Fruit fly (Drosophila melanogaster) whole organism, embryonic: Measurements from ENCODE around the gene por.

ENCODE experiments used
- Ada2b ChIP-seq: fragments of 200-800 bp; sonication (Bioruptor generic); IDR thresholded peaks from 2 replicates; pipeline ENCODE4 v1.3.6; 2022; ENCODE audit warnings: missing biosample characterization, missing genetic modification characterization
- Aef1 ChIP-seq: fragments of 200-800 bp; sonication (Bioruptor generic); IDR thresholded peaks from 3 replicates; pipeline ENCODE4 v1.3.6; 2022; ENCODE audit warnings: missing biosample characterization, missing genetic modification characterization
- Asciz ChIP-seq: fragments of 200-800 bp; sonication (Bioruptor generic); optimal IDR thresholded peaks from 2 replicates; lab custom pipeline; 2017; ENCODE audit warnings: missing biosample characterization, mild to moderate bottlenecking, missing genetic modification characterization, missing genetic modification reagents
- Awh ChIP-seq: fragments of 200-800 bp; sonication (Bioruptor generic); IDR thresholded peaks from 2 replicates; pipeline ENCODE4, ENCODE4 v1.3.6; 2022; ENCODE audit warnings: missing biosample characterization, missing genetic modification characterization
- CG11695 ChIP-seq: fragments of 200-800 bp; sonication (Bioruptor generic); IDR thresholded peaks from 3 replicates; pipeline ENCODE4 v1.3.6; 2022; ENCODE audit warnings: missing biosample characterization, missing genetic modification characterization
- CG12104 ChIP-seq: fragments of 200-800 bp; sonication (Bioruptor generic); optimal IDR thresholded peaks from 3 replicates; lab custom pipeline; 2016; ENCODE audit warnings: missing biosample characterization, missing genetic modification characterization
- CG13624 ChIP-seq: fragments of 200-800 bp; sonication (Bioruptor generic); optimal IDR thresholded peaks from 2 replicates; lab custom pipeline; 2016; ENCODE audit warnings: missing biosample characterization, missing genetic modification characterization
- CG1647 ChIP-seq: fragments of 200-800 bp; sonication (Bioruptor generic); optimal IDR thresholded peaks from 3 replicates; lab custom pipeline; 2016; ENCODE audit warnings: missing biosample characterization, missing genetic modification characterization
- CG17612 ChIP-seq: fragments of 200-800 bp; sonication (Bioruptor generic); IDR thresholded peaks from 2 replicates; pipeline ENCODE4 v1.3.6; 2022; ENCODE audit warnings: missing biosample characterization, missing genetic modification characterization
- CG2120 ChIP-seq: fragments of 200-800 bp; sonication (Bioruptor generic); optimal IDR thresholded peaks from 3 replicates; lab custom pipeline; 2016; ENCODE audit warnings: missing biosample characterization, missing genetic modification characterization
- CG32772 ChIP-seq: fragments of 200-800 bp; sonication (Bioruptor generic); IDR thresholded peaks from 2 replicates; pipeline ENCODE4 v1.3.6; 2022; ENCODE audit warnings: missing biosample characterization, missing genetic modification characterization
- CG34376 ChIP-seq: fragments of 200-800 bp; sonication (Bioruptor generic); optimal IDR thresholded peaks from 2 replicates; lab custom pipeline; 2018; ENCODE audit warnings: missing biosample characterization, mild to moderate bottlenecking, missing genetic modification characterization
- CG4617 ChIP-seq: fragments of 200-800 bp; sonication (Bioruptor generic); optimal IDR thresholded peaks from 3 replicates; lab custom pipeline; 2016; ENCODE audit warnings: missing biosample characterization, missing genetic modification characterization, borderline replicate concordance
- CG5953 ChIP-seq: fragments of 200-800 bp; sonication (Bioruptor generic); IDR thresholded peaks from 2 replicates; pipeline ENCODE4 v1.3.6; 2022; ENCODE audit warnings: missing biosample characterization, missing genetic modification characterization
- CG7786 ChIP-seq: fragments of 200-800 bp; sonication (Bioruptor generic); optimal IDR thresholded peaks from 2 replicates; lab custom pipeline; 2016; ENCODE audit warnings: missing biosample characterization, missing genetic modification characterization
- CG8388 ChIP-seq: fragments of 200-800 bp; sonication (Bioruptor generic); optimal IDR thresholded peaks from 2 replicates; lab custom pipeline; 2019; ENCODE audit warnings: missing biosample characterization, mild to moderate bottlenecking, missing genetic modification characterization, moderate library complexity
- D19A ChIP-seq: fragments of 200-800 bp; optimal IDR thresholded peaks from 3 replicates; lab custom pipeline; 2019; ENCODE audit warnings: missing biosample characterization, mild to moderate bottlenecking, missing genetic modification characterization, moderate library complexity
- E2f2 ChIP-seq: fragments of 200-800 bp; sonication (Bioruptor generic); IDR thresholded peaks from 2 replicates; pipeline ENCODE4 v1.3.6; 2022; ENCODE audit warnings: missing biosample characterization, missing genetic modification characterization
- H15 ChIP-seq: fragments of 200-800 bp; sonication (Bioruptor generic); IDR thresholded peaks from 3 replicates; pipeline ENCODE4 v1.3.6; 2022; ENCODE audit warnings: missing biosample characterization, missing genetic modification characterization
- HLH3B ChIP-seq: fragments of 200-800 bp; sonication (Bioruptor generic); IDR thresholded peaks from 2 replicates; pipeline ENCODE4 v1.3.6; 2022; ENCODE audit warnings: missing biosample characterization, missing genetic modification characterization
- HLHmδ ChIP-seq: fragments of 200-800 bp; sonication (Bioruptor generic); optimal IDR thresholded peaks from 2 replicates; lab custom pipeline; 2018; ENCODE audit warnings: missing biosample characterization, mild to moderate bottlenecking, missing genetic modification characterization, moderate library complexity
- Hey ChIP-seq: fragments of 200-800 bp; sonication (Bioruptor generic); optimal IDR thresholded peaks from 3 replicates; lab custom pipeline; 2018; ENCODE audit warnings: missing biosample characterization, mild to moderate bottlenecking, missing genetic modification characterization
- Hr78 ChIP-seq, 2 experiments: fragments of 200-800 bp in 1 of 2; fragments of >200 bp in 1 of 2; sonication (Bioruptor generic) in 1 of 2; optimal IDR thresholded peaks; 2 replicates each; lab custom pipeline; 2017 to 2019; ENCODE audit warnings: missing biosample characterization in 2 of 2, missing genetic modification characterization in 2 of 2, mild to moderate bottlenecking in 1 of 2, moderate library complexity in 1 of 2
- Jarid2 ChIP-seq: fragments of 200-800 bp; sonication (Bioruptor generic); optimal IDR thresholded peaks from 3 replicates; lab custom pipeline; 2017; ENCODE audit warnings: mild to moderate bottlenecking, missing biosample characterization, missing genetic modification reagents, missing genetic modification characterization
- MBD-R2 ChIP-seq: fragments of 200-800 bp; sonication (Bioruptor generic); IDR thresholded peaks from 2 replicates; pipeline ENCODE4 v1.3.6; 2022; ENCODE audit warnings: missing biosample characterization, missing genetic modification characterization
- MTF-1 ChIP-seq: fragments of 200-800 bp; sonication (Bioruptor generic); optimal IDR thresholded peaks from 2 replicates; lab custom pipeline; 2018; ENCODE audit warnings: missing biosample characterization, mild to moderate bottlenecking, missing genetic modification characterization, borderline replicate concordance
- Mrtf ChIP-seq: fragments of 200-800 bp; sonication (Bioruptor generic); IDR thresholded peaks from 3 replicates; pipeline ENCODE4 v1.3.6; 2022; ENCODE audit warnings: missing biosample characterization, missing genetic modification characterization
- Oli ChIP-seq: fragments of 200-800 bp; sonication (Bioruptor generic); optimal IDR thresholded peaks from 2 replicates; lab custom pipeline; 2018; ENCODE audit warnings: missing biosample characterization, mild to moderate bottlenecking, missing genetic modification characterization, moderate library complexity
- PHDP ChIP-seq: fragments of 200-800 bp; sonication (Bioruptor generic); optimal IDR thresholded peaks from 3 replicates; lab custom pipeline; 2018; ENCODE audit warnings: missing biosample characterization, mild to moderate bottlenecking, missing genetic modification characterization, moderate library complexity
- YL-1 ChIP-seq: fragments of 200-800 bp; sonication (Bioruptor generic); optimal IDR thresholded peaks from 3 replicates; lab custom pipeline; 2017; ENCODE audit warnings: missing biosample characterization, mild to moderate bottlenecking, missing genetic modification characterization
- bsh ChIP-seq, 2 experiments: fragments of 200-800 bp; sonication (Bioruptor generic); optimal IDR thresholded peaks; 2 replicates each; lab custom pipeline; 2017 to 2018; ENCODE audit warnings: mild to moderate bottlenecking in 2 of 2, missing biosample characterization in 2 of 2, missing genetic modification characterization in 2 of 2, moderate library complexity in 1 of 2
- btn ChIP-seq: fragments of 200-800 bp; sonication (Bioruptor generic); optimal IDR thresholded peaks from 2 replicates; lab custom pipeline; 2016; ENCODE audit warnings: missing biosample characterization, missing genetic modification characterization
- cg ChIP-seq: fragments of 200-800 bp; sonication (Bioruptor generic); optimal IDR thresholded peaks from 3 replicates; lab custom pipeline; 2019; ENCODE audit warnings: missing biosample characterization, mild to moderate bottlenecking, missing genetic modification characterization, moderate library complexity
- ci ChIP-seq: fragments of 200-800 bp; sonication (Bioruptor generic); IDR thresholded peaks from 3 replicates; pipeline ENCODE4 v1.3.6; 2022; ENCODE audit warnings: missing biosample characterization, missing genetic modification characterization
- crp ChIP-seq, 2 experiments: fragments of 200-800 bp; sonication (Bioruptor generic); optimal IDR thresholded peaks; 2 replicates in 1 of 2; 3 replicates in 1 of 2; lab custom pipeline; 2017; ENCODE audit warnings: missing biosample characterization in 2 of 2, missing genetic modification characterization in 2 of 2, mild to moderate bottlenecking in 1 of 2, moderate library complexity in 1 of 2
- ewg ChIP-seq: fragments of 200-800 bp; sonication (Bioruptor generic); optimal IDR thresholded peaks from 3 replicates; lab custom pipeline; 2017; ENCODE audit warnings: mild to moderate bottlenecking, missing biosample characterization, missing genetic modification reagents, missing genetic modification characterization
- exex ChIP-seq: fragments of 200-800 bp; sonication (Bioruptor generic); optimal IDR thresholded peaks from 4 replicates; lab custom pipeline; 2018; ENCODE audit warnings: missing biosample characterization, mild to moderate bottlenecking, missing genetic modification characterization, moderate library complexity
- gro ChIP-seq: fragments of 200-800 bp; sonication (Bioruptor generic); optimal IDR thresholded peaks from 2 replicates; lab custom pipeline; 2016; ENCODE audit warnings: missing biosample characterization, missing genetic modification characterization
- ham ChIP-seq: fragments of 200-800 bp; sonication (Bioruptor generic); IDR thresholded peaks from 2 replicates; pipeline ENCODE4 v1.3.6; 2022; ENCODE audit warnings: missing biosample characterization, missing genetic modification characterization
- hbn ChIP-seq: fragments of 200-800 bp; sonication (Bioruptor generic); IDR thresholded peaks from 2 replicates; pipeline ENCODE4 v1.3.6; 2022; ENCODE audit warnings: missing biosample characterization, missing genetic modification characterization; ENCODE audit not compliant: partially characterized antibody
- hth ChIP-seq: fragments of >200 bp; optimal IDR thresholded peaks from 2 replicates; lab custom pipeline; 2017; ENCODE audit warnings: inconsistent platforms
- lmd ChIP-seq: fragments of 200-800 bp; sonication (Bioruptor generic); IDR thresholded peaks from 2 replicates; pipeline ENCODE4 v1.3.6; 2022; ENCODE audit warnings: missing biosample characterization, missing genetic modification characterization
- nau ChIP-seq: fragments of 200-800 bp; sonication (Bioruptor generic); optimal IDR thresholded peaks from 3 replicates; lab custom pipeline; 2017; ENCODE audit warnings: missing biosample characterization, mild to moderate bottlenecking, missing genetic modification characterization, missing genetic modification reagents
- odd ChIP-seq: fragments of 200-800 bp; sonication (Bioruptor generic); optimal IDR thresholded peaks from 2 replicates; lab custom pipeline; 2017; ENCODE audit warnings: missing biosample characterization, mild to moderate bottlenecking, missing genetic modification characterization
- pb ChIP-seq: fragments of 200-800 bp; sonication (Bioruptor generic); optimal IDR thresholded peaks from 3 replicates; lab custom pipeline; 2016; ENCODE audit warnings: missing biosample characterization, missing genetic modification characterization
- pho ChIP-seq: fragments of 200-800 bp; sonication (Bioruptor generic); optimal IDR thresholded peaks from 2 replicates; lab custom pipeline; 2016; ENCODE audit warnings: missing biosample characterization, missing genetic modification characterization
- pnt ChIP-seq: fragments of 200-800 bp; sonication (Bioruptor generic); optimal IDR thresholded peaks from 3 replicates; lab custom pipeline; 2016; ENCODE audit warnings: missing biosample characterization, missing genetic modification characterization
- pros ChIP-seq: fragments of 200-800 bp; sonication (Bioruptor generic); optimal IDR thresholded peaks from 3 replicates; lab custom pipeline; 2019; ENCODE audit warnings: missing biosample characterization, mild to moderate bottlenecking, missing genetic modification characterization, moderate library complexity
- zfh2 ChIP-seq: fragments of 200-800 bp; sonication (Bioruptor generic); optimal IDR thresholded peaks from 2 replicates; lab custom pipeline; 2016; ENCODE audit warnings: missing biosample characterization, missing genetic modification characterization

por gene

dm6 chrX:18366033-18366850 lies 13.4 kb downstream of the por start, which contains the start of gene CrebB:
CrebB (plus strand) TSS chrX:18366357.
- TF ChIP-seq D19A (tag; lab: Kevin White, UChicago) (no peak), E2f2 (GFP tag; lab: Robert Waterston, UW) (peak; percentile 34; the same call in 1 of the 2 replicates), btn (no peak), CG5953 (GFP tag; lab: Robert Waterston, UW) (no peak), CG11695 (GFP tag; lab: Robert Waterston, UW) (no peak), hbn (GFP tag; lab: Robert Waterston, UW) (no peak), HLHmδ (GFP tag; lab: Kevin White, UChicago) (no peak), nau (no peak), pho (GFP tag; lab: Kevin White, UChicago) (no peak), pb (no peak), Jarid2 (GFP tag; lab: Kevin White, UChicago) (no peak), lmd (GFP tag; lab: Robert Waterston, UW) (peak; percentile 74), Ada2b (peak; percentile 42; the same call in 1 of the 2 replicates), ham (GFP tag; lab: Robert Waterston, UW) (no peak), CG4617 (GFP tag; lab: Kevin White, UChicago) (no peak), Hr78 (GFP tag; optimal IDR thresholded peaks at IDR 0.05; lab: Kevin White, UChicago) (peak in 1 of 2 experiments; percentile 91), CG32772 (GFP tag; lab: Robert Waterston, UW) (0 out of 2 replicates have a peak, but pooled peaks have one; percentile 22), CG34376 (GFP tag; lab: Kevin White, UChicago) (peak; percentile 84), gro (GFP tag; lab: Kevin White, UChicago) (peak; percentile 65), Hey (no peak), Asciz (GFP tag; lab: Kevin White, UChicago) (peak; percentile 12), CG2120 (GFP tag; lab: Kevin White, UChicago) (peak; percentile 26), odd (no peak), crp (GFP tag; optimal IDR thresholded peaks at IDR 0.05; lab: Kevin White, UChicago) (peak in 1 of 2 experiments; percentile 86), HLH3B (GFP tag; lab: Robert Waterston, UW) (no peak; the same call in 1 of the 2 replicates), pros (peak; percentile 79), ci (GFP tag; lab: Robert Waterston, UW) (peak; percentile 61; the same call in 1 of the 3 replicates), Mrtf (GFP tag; lab: Robert Waterston, UW) (0 out of 3 replicates have a peak, but pooled peaks have one; percentile 33), H15 (GFP tag; lab: Robert Waterston, UW) (no peak), Awh (GFP tag; lab: Robert Waterston, UW) (no peak), MBD-R2 (GFP tag; lab: Robert Waterston, UW) (peak; percentile 10; the same call in 1 of the 2 replicates), Aef1 (GFP tag; lab: Robert Waterston, UW) (peak; percentile 75), CG12104 (GFP tag; lab: Kevin White, UChicago) (no peak), exex (tag; lab: Kevin White, UChicago) (peak; percentile 75), PHDP (tag; lab: Kevin White, UChicago) (peak; percentile 22), Oli (tag; lab: Kevin White, UChicago) (peak; percentile 26), hth (no peak), bsh (GFP tag; optimal IDR thresholded peaks at IDR 0.05; lab: Kevin White, UChicago) (peak; percentile 5 to 25), MTF-1 (GFP tag; lab: Kevin White, UChicago) (peak; percentile 36), ewg (GFP tag; lab: Kevin White, UChicago) (peak; percentile 32), cg (GFP tag; lab: Kevin White, UChicago) (peak; percentile 85), CG1647 (GFP tag; lab: Kevin White, UChicago) (no peak), CG13624 (GFP tag; lab: Kevin White, UChicago) (peak; percentile 89), zfh2 (peak; percentile 9), CG7786 (GFP tag; lab: Kevin White, UChicago) (peak; percentile 39), pnt (peak; percentile 23), CG8388 (GFP tag; lab: Kevin White, UChicago) (no peak), CG17612 (no peak), YL-1 (GFP tag; lab: Kevin White, UChicago) (no peak)
